Worm (Caenorhabditis elegans): ENCODE data around the gene F07A11.1.

F07A11.1 gene

DNA sequence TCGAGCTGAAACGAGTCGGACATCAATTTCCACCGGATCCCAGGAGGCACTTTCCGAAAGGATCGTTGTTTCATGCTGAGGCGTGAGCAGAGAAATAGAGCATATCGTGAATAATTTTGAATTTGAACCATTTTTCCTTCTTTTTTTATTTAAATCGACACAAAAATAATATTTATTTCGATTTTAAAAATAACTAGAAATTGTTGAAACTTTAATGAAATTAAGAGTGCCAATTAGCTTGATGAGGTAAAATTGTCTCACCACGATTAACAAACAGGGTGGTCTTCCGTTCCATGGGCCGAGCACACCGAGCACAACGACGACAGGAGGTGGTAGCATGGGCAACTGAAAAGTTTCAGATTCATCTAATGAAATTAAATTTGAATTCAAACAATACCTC lies 3.6 kb downstream of the F07A11.1 start:
- TF ChIP-seq cog-1 (tag; optimal IDR thresholded peaks at IDR 0.05) = no peak

DNA sequence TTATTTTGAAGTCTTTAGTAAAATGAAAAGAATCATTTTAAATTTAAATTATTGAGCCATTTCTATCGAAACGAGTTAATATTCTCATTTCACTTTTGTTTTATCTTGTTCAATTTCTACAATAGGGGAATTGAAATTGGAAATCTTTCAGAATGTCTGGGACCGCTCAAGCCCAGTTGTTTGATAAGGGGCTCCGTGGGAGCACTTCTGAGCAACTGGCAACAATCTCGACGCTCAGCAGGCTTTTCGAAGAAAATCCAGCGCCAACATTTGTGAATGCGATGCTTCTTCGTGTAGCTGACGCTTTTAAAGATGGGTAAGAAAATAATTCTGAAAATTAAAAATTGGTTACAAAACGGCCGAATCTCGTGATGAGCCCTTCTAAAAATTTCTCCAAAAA lies 9.2 kb downstream of the F07A11.1 start, which contains the start of gene ints-7:
Gene ints-7, plus strand, starts transcription at position 152 of the 400 bp plus-strand sequence.
- TF ChIP-seq T22C8.4 (GFP tag; IDR thresholded peaks at IDR 0.05) (no peak), tab-1 (GFP tag; IDR thresholded peaks at IDR 0.05) (no peak), cog-1 (tag; optimal IDR thresholded peaks at IDR 0.05) (no peak), klf-2 (GFP tag; conservative IDR thresholded peaks at IDR 0.05) (no peak), med-1 (GFP tag; optimal IDR thresholded peaks at IDR 0.05; ENCODE audit: insufficient read depth) (no peak), ref-1 (GFP tag; conservative IDR thresholded peaks at IDR 0.05) (no peak), ztf-23 (GFP tag; IDR thresholded peaks at IDR 0.05) (no peak), ztf-29 (GFP tag; IDR thresholded peaks at IDR 0.05) (no peak), flt-1 (GFP tag; IDR thresholded peaks at IDR 0.05) (no peak)

- no peak for TF ChIP-seq med-1 (GFP tag; optimal IDR thresholded peaks at IDR 0.05; ENCODE audit: insufficient read depth)
Observed at ce11 chrII:11578327-11578726, 13.6 kb downstream of the F07A11.1 start, which contains the start of gene smc-6. Gene smc-6 (plus strand): TSS chrII:11578716.

ce11 chrII:11577861-11578260 lies 14.1 kb downstream of the F07A11.1 start:
- TF ChIP-seq klf-2 (GFP tag; conservative IDR thresholded peaks at IDR 0.05) = no peak
- TF ChIP-seq cog-1 (tag; optimal IDR thresholded peaks at IDR 0.05) = no peak
- no peak for TF ChIP-seq T22C8.4 (GFP tag; IDR thresholded peaks at IDR 0.05)
- TF ChIP-seq med-1 (GFP tag; optimal IDR thresholded peaks at IDR 0.05; ENCODE audit: insufficient read depth) = no peak
- TF ChIP-seq ztf-29 (GFP tag; IDR thresholded peaks at IDR 0.05) = no peak
- no peak for TF ChIP-seq flt-1 (GFP tag; IDR thresholded peaks at IDR 0.05)
- no peak for TF ChIP-seq tab-1 (GFP tag; IDR thresholded peaks at IDR 0.05)
- no peak for TF ChIP-seq ztf-23 (GFP tag; IDR thresholded peaks at IDR 0.05)
- no peak for TF ChIP-seq ref-1 (GFP tag; conservative IDR thresholded peaks at IDR 0.05)

ce11 chrII:11577397-11577796 lies 14.5 kb downstream of the F07A11.1 start, which contains the start of gene pcs-1:
Gene pcs-1 (minus strand): TSS chrII:11577740.
- TF ChIP-seq ztf-23 (GFP tag; IDR thresholded peaks at IDR 0.05) (no peak), cog-1 (tag; optimal IDR thresholded peaks at IDR 0.05) (no peak), T22C8.4 (GFP tag; IDR thresholded peaks at IDR 0.05) (no peak), med-1 (GFP tag; optimal IDR thresholded peaks at IDR 0.05; ENCODE audit: insufficient read depth) (no peak), klf-2 (GFP tag; conservative IDR thresholded peaks at IDR 0.05) (no peak), tab-1 (GFP tag; IDR thresholded peaks at IDR 0.05) (no peak), flt-1 (GFP tag; IDR thresholded peaks at IDR 0.05) (no peak), ztf-29 (GFP tag; IDR thresholded peaks at IDR 0.05) (no peak), ref-1 (GFP tag; conservative IDR thresholded peaks at IDR 0.05) (no peak)

- TF ChIP-seq klf-2 (GFP tag; conservative IDR thresholded peaks at IDR 0.05) = no peak
- TF ChIP-seq cog-1 (tag; optimal IDR thresholded peaks at IDR 0.05) = no peak
- no peak for TF ChIP-seq med-1 (GFP tag; optimal IDR thresholded peaks at IDR 0.05; ENCODE audit: insufficient read depth)
Observed at ce11 chrII:11572944-11573343, 19.0 kb downstream of the F07A11.1 start, which contains the start of gene F54D5.2. Gene F54D5.2 (plus strand): TSS chrII:11573180.

ce11 chrII:11571260-11571854 lies 20.6 kb downstream of the F07A11.1 start, which contains the start of gene F54D5.3:
Gene F54D5.3 (plus strand): TSS chrII:11571805.
- TF ChIP-seq cog-1 (tag; optimal IDR thresholded peaks at IDR 0.05) (no peak), flt-1 (GFP tag; IDR thresholded peaks at IDR 0.05) (no peak), T22C8.4 (GFP tag; IDR thresholded peaks at IDR 0.05) (no peak)

DNA sequence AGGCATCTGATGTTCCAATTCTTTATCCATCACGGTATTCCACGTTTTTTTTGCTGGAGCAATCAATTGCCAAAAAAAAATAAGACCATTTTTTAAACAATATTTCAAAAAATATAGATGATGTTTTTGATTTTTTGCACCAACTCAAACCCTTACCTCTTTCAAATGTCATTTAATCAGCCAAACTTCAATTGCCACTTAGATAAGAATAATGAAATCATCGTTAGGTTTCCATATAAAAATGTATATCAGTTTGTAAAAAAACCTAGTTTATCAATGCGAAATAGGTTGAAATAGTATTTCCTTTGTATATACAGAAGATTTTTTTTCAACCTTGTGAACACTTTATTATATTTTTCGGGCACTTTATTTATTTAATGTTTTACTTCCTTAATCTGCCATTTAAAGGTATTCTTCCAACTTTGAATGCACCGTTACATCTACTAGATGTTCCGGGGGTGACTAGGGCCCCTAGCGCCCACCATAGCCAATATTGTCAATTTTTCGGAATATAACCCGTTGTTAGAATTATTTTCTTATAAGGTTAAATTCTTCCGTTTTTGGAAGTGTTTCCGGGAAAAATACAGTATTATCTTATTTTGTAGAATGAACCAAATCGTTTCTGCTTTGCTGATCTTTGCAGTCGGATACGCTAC lies 22.6 kb downstream of the F07A11.1 start, which contains the start of the genes F54D5.23 and F54D5.4:
Gene F54D5.23, minus strand, starts transcription at position 75 of the 656 bp plus-strand sequence.
Gene F54D5.4, plus strand, starts transcription at position 606 of the 656 bp plus-strand sequence.
- TF ChIP-seq klf-2 (GFP tag; conservative IDR thresholded peaks at IDR 0.05) (no peak), tab-1 (GFP tag; IDR thresholded peaks at IDR 0.05) (no peak), T22C8.4 (GFP tag; IDR thresholded peaks at IDR 0.05) (no peak), ztf-29 (GFP tag; IDR thresholded peaks at IDR 0.05) (no peak), med-1 (GFP tag; optimal IDR thresholded peaks at IDR 0.05; ENCODE audit: insufficient read depth) (no peak), flt-1 (GFP tag; IDR thresholded peaks at IDR 0.05) (no peak), ztf-23 (GFP tag; IDR thresholded peaks at IDR 0.05) (no peak), cog-1 (tag; optimal IDR thresholded peaks at IDR 0.05) (no peak), ref-1 (GFP tag; conservative IDR thresholded peaks at IDR 0.05) (no peak)

ce11 chrII:11568670-11569069 lies 23.3 kb downstream of the F07A11.1 start:
- TF ChIP-seq ztf-29 (GFP tag; IDR thresholded peaks at IDR 0.05) (no peak), tab-1 (GFP tag; IDR thresholded peaks at IDR 0.05) (no peak), ztf-23 (GFP tag; IDR thresholded peaks at IDR 0.05) (no peak), T22C8.4 (GFP tag; IDR thresholded peaks at IDR 0.05) (no peak), cog-1 (tag; optimal IDR thresholded peaks at IDR 0.05) (no peak), med-1 (GFP tag; optimal IDR thresholded peaks at IDR 0.05; ENCODE audit: insufficient read depth) (no peak), ref-1 (GFP tag; conservative IDR thresholded peaks at IDR 0.05) (no peak), flt-1 (GFP tag; IDR thresholded peaks at IDR 0.05) (no peak), klf-2 (GFP tag; conservative IDR thresholded peaks at IDR 0.05) (no peak)

DNA sequence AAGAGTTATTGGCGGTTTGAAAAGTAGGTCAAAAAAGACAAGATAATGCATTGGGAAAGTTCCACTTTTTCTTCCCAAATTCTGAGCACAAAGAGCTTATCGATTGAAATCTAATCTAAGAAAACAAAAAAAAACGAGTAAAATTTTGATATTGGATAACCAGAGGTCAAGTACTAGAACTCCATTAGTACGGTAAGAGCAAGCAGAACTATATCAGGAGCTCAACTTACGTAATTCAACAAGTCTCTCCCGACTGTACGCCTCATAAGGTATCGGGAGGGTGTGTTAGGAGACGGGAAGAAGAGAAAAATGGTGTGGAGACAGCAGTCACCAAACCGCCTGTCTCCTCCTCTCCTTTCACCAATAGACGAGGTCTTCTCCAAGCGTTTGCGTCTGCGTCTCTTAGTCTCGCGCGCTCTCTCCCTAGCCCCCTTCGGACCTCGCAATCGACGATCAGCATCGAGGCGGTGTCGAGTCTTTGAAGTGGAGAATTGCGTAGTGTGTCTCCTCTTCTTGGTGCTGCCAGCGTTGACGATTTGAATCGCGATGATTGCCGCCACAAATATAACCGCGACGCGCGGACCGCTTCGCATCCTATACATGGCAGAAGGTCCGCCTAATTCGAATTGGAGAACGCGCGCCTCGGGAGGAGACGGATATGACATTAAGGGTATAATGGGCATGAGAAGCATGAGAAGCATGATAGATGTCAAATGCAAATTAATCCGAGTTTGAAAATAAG lies 24.8 kb downstream of the F07A11.1 start, which contains the start of gene F54D5.5:
Gene F54D5.5, minus strand, starts transcription at position 51 of the 742 bp plus-strand sequence.
- TF ChIP-seq flt-1 (GFP tag; IDR thresholded peaks at IDR 0.05) = peak; percentile 72; the same call in 1 of the 2 replicates
- 0 out of 2 replicates have a peak, but pooled peaks have one; percentile 65 for TF ChIP-seq tab-1 (GFP tag; IDR thresholded peaks at IDR 0.05)
- TF ChIP-seq cog-1 (tag; optimal IDR thresholded peaks at IDR 0.05) = peak; percentile 70
- no peak for TF ChIP-seq ztf-29 (GFP tag; IDR thresholded peaks at IDR 0.05)
- TF ChIP-seq ztf-23 (GFP tag; IDR thresholded peaks at IDR 0.05) = peak; percentile 47; the same call in 1 of the 2 replicates
- TF ChIP-seq klf-2 (GFP tag; conservative IDR thresholded peaks at IDR 0.05) = no peak
- no peak for TF ChIP-seq T22C8.4 (GFP tag; IDR thresholded peaks at IDR 0.05)
- TF ChIP-seq ref-1 (GFP tag; conservative IDR thresholded peaks at IDR 0.05) = no peak
